Fruit fly (Drosophila melanogaster): ENCODE results near the gene Dlic.

DNA sequence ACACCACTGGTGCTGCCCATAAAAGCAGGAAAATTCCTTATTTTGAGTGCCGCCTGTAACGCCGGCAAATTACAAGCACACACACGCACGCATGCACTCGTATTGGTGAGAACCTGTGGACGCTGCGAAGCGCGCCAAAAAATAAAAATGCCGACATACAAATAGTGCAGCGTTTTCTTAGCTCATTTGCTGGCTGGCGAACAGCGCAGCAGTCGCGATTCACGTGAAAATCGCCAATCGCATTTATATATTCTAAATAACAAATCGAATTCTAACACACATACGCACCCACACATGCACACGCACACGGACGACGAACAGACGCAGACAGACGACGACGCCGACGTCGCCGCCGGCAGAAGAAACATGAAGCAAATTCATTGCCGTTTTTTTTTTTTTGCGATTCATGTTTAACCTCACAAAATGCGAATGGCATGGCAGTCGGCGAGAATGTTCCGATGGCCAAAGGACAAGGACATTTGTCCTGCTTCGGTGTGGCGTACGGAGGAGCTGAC, 6.6 kb upstream of the Dlic start:
- TF ChIP-seq usp (GFP tag; optimal IDR thresholded peaks at IDR 0.05) = no peak
- no peak for TF ChIP-seq pan (optimal IDR thresholded peaks at IDR 0.05)
- TF ChIP-seq Dll (optimal IDR thresholded peaks at IDR 0.05) = no peak
- TF ChIP-seq CG8478 (optimal IDR thresholded peaks at IDR 0.05) = no peak
